Fruit fly (Drosophila melanogaster) whole organism, embryonic: ENCODE data around the gene CG33489.

Source experiments
- Atf-2 ChIP-seq: fragments of 200-800 bp; sonication (Bioruptor generic); optimal IDR thresholded peaks from 2 replicates; lab custom pipeline; 2016; ENCODE audit warnings: missing biosample characterization, missing genetic modification characterization
- Awh ChIP-seq: fragments of 200-800 bp; sonication (Bioruptor generic); IDR thresholded peaks from 2 replicates; pipeline ENCODE4, ENCODE4 v1.3.6; 2022; ENCODE audit warnings: missing biosample characterization, missing genetic modification characterization
- Blimp-1 ChIP-seq: fragments of 200-800 bp; sonication (Bioruptor generic); optimal IDR thresholded peaks from 3 replicates; lab custom pipeline; 2018; ENCODE audit warnings: missing biosample characterization, missing genetic modification characterization, mild to moderate bottlenecking, moderate library complexity, missing genetic modification reagents
- CG10543 ChIP-seq: fragments of 200-800 bp; sonication (Bioruptor generic); optimal IDR thresholded peaks from 3 replicates; lab custom pipeline; 2017; ENCODE audit warnings: missing biosample characterization, mild to moderate bottlenecking, missing genetic modification characterization, moderate library complexity
- CG10565 ChIP-seq: fragments of 200-800 bp; sonication (Bioruptor generic); optimal IDR thresholded peaks from 3 replicates; lab custom pipeline; 2016; ENCODE audit warnings: missing biosample characterization, mild to moderate bottlenecking, missing genetic modification characterization
- CG12769 ChIP-seq: fragments of 200-800 bp; sonication (Bioruptor generic); optimal IDR thresholded peaks from 2 replicates; lab custom pipeline; 2019; ENCODE audit warnings: missing biosample characterization, mild to moderate bottlenecking, missing genetic modification characterization, moderate library complexity
- CG13894 ChIP-seq: fragments of 200-800 bp; sonication (Bioruptor generic); optimal IDR thresholded peaks from 3 replicates; lab custom pipeline; 2018; ENCODE audit warnings: missing biosample characterization, mild to moderate bottlenecking, missing genetic modification characterization, moderate library complexity
- CG1529 ChIP-seq: fragments of 200-800 bp; sonication (Bioruptor generic); optimal IDR thresholded peaks from 3 replicates; lab custom pipeline; 2018; ENCODE audit warnings: missing biosample characterization, missing genetic modification characterization
- CG33213 ChIP-seq: fragments of 200-800 bp; sonication (Bioruptor generic); optimal IDR thresholded peaks from 3 replicates; lab custom pipeline; 2016; ENCODE audit warnings: missing biosample characterization, missing genetic modification characterization
- CG34376 ChIP-seq: fragments of 200-800 bp; sonication (Bioruptor generic); optimal IDR thresholded peaks from 2 replicates; lab custom pipeline; 2018; ENCODE audit warnings: missing biosample characterization, mild to moderate bottlenecking, missing genetic modification characterization
- CG4404 ChIP-seq: fragments of 200-800 bp; sonication (Bioruptor generic); IDR thresholded peaks from 2 replicates; pipeline ENCODE4 v1.3.6; 2022; ENCODE audit warnings: missing biosample characterization, missing genetic modification characterization
- CG5180 ChIP-seq: fragments of 200-800 bp; sonication (Bioruptor generic); optimal IDR thresholded peaks from 3 replicates; lab custom pipeline; 2017; ENCODE audit warnings: missing biosample characterization, missing genetic modification characterization, mild to moderate bottlenecking, moderate library complexity, missing genetic modification reagents
- CG8281 ChIP-seq: fragments of 200-800 bp; sonication (Bioruptor generic); optimal IDR thresholded peaks from 2 replicates; lab custom pipeline; 2018; ENCODE audit warnings: missing biosample characterization, mild to moderate bottlenecking, missing genetic modification characterization, moderate library complexity
- CkIIα-i1 ChIP-seq: fragments of 200-800 bp; sonication (Bioruptor generic); IDR thresholded peaks from 2 replicates; pipeline ENCODE4 v1.3.6; 2022; ENCODE audit warnings: missing biosample characterization, missing genetic modification characterization
- D19B ChIP-seq: fragments of 200-800 bp; sonication (Bioruptor generic); optimal IDR thresholded peaks from 2 replicates; lab custom pipeline; 2017; ENCODE audit warnings: missing biosample characterization, mild to moderate bottlenecking, missing genetic modification characterization
- Deaf1 ChIP-seq: fragments of 200-800 bp; optimal IDR thresholded peaks from 3 replicates; lab custom pipeline; 2019; ENCODE audit warnings: missing biosample characterization, mild to moderate bottlenecking, missing genetic modification characterization, moderate library complexity
- Dip2 ChIP-seq: fragments of 200-800 bp; sonication (Bioruptor generic); IDR thresholded peaks from 2 replicates; pipeline ENCODE4 v1.3.6; 2022; ENCODE audit warnings: missing biosample characterization, missing genetic modification characterization
- Dip3 ChIP-seq: fragments of 200-800 bp; sonication (Bioruptor generic); optimal IDR thresholded peaks from 3 replicates; lab custom pipeline; 2016; ENCODE audit warnings: missing biosample characterization, missing genetic modification characterization
- Hey ChIP-seq: fragments of 200-800 bp; sonication (Bioruptor generic); optimal IDR thresholded peaks from 3 replicates; lab custom pipeline; 2018; ENCODE audit warnings: missing biosample characterization, mild to moderate bottlenecking, missing genetic modification characterization
- Lim3 ChIP-seq: fragments of 200-800 bp; sonication (Bioruptor generic); IDR thresholded peaks from 2 replicates; pipeline ENCODE4 v1.3.6; 2022; ENCODE audit warnings: missing biosample characterization, missing genetic modification characterization
- Med ChIP-seq: fragments of 200-800 bp; sonication (Bioruptor generic); peaks from one replicate; lab custom pipeline; 2016; ENCODE audit warnings: missing biosample characterization, missing genetic modification characterization, mild to moderate bottlenecking, inconsistent platforms, moderate library complexity
- Oli ChIP-seq: fragments of 200-800 bp; sonication (Bioruptor generic); optimal IDR thresholded peaks from 2 replicates; lab custom pipeline; 2018; ENCODE audit warnings: missing biosample characterization, mild to moderate bottlenecking, missing genetic modification characterization, moderate library complexity
- Opbp ChIP-seq: fragments of 200-800 bp; sonication (Bioruptor generic); IDR thresholded peaks from 3 replicates; pipeline ENCODE4 v1.3.6; 2022; ENCODE audit warnings: missing biosample characterization, missing genetic modification characterization; ENCODE audit not compliant: partially characterized antibody
- Spps ChIP-seq: fragments of 200-800 bp; sonication (Bioruptor generic); optimal IDR thresholded peaks from 2 replicates; lab custom pipeline; 2018; ENCODE audit warnings: missing biosample characterization, mild to moderate bottlenecking, missing genetic modification characterization
- caup ChIP-seq: fragments of 200-800 bp; sonication (Bioruptor generic); optimal IDR thresholded peaks from 3 replicates; lab custom pipeline; 2017; ENCODE audit warnings: missing biosample characterization, mild to moderate bottlenecking, missing genetic modification characterization, moderate library complexity; ENCODE audit not compliant: severe bottlenecking
- crol ChIP-seq: fragments of 200-800 bp; sonication (Bioruptor generic); IDR thresholded peaks from 2 replicates; pipeline ENCODE4 v1.3.6; 2022; ENCODE audit warnings: missing biosample characterization, missing genetic modification characterization
- cwo ChIP-seq: fragments of 200-800 bp; sonication (Bioruptor generic); optimal IDR thresholded peaks from 3 replicates; lab custom pipeline; 2017; ENCODE audit warnings: missing biosample characterization, missing genetic modification characterization, mild to moderate bottlenecking, moderate library complexity, missing genetic modification reagents
- exex ChIP-seq: fragments of 200-800 bp; sonication (Bioruptor generic); optimal IDR thresholded peaks from 4 replicates; lab custom pipeline; 2018; ENCODE audit warnings: missing biosample characterization, mild to moderate bottlenecking, missing genetic modification characterization, moderate library complexity
- fru ChIP-seq: fragments of >200 bp; optimal IDR thresholded peaks from 2 replicates; lab custom pipeline; 2017
- grn ChIP-seq: fragments of 200-800 bp; sonication (Bioruptor generic); optimal IDR thresholded peaks from 3 replicates; lab custom pipeline; 2017; ENCODE audit warnings: missing biosample characterization, missing genetic modification characterization
- gro ChIP-seq: fragments of 200-800 bp; sonication (Bioruptor generic); optimal IDR thresholded peaks from 2 replicates; lab custom pipeline; 2016; ENCODE audit warnings: missing biosample characterization, missing genetic modification characterization
- ham ChIP-seq: fragments of 200-800 bp; sonication (Bioruptor generic); IDR thresholded peaks from 2 replicates; pipeline ENCODE4 v1.3.6; 2022; ENCODE audit warnings: missing biosample characterization, missing genetic modification characterization
- lab ChIP-seq: fragments of 200-800 bp; sonication (Bioruptor generic); optimal IDR thresholded peaks from 3 replicates; lab custom pipeline; 2017; ENCODE audit warnings: missing biosample characterization, missing genetic modification characterization, mild to moderate bottlenecking, moderate library complexity, missing genetic modification reagents
- maf-S ChIP-seq: fragments of 200-800 bp; sonication (Bioruptor generic); optimal IDR thresholded peaks from 2 replicates; lab custom pipeline; 2016; ENCODE audit warnings: missing biosample characterization, missing genetic modification characterization
- mirr ChIP-seq: fragments of 200-800 bp; sonication (Bioruptor generic); optimal IDR thresholded peaks from 3 replicates; lab custom pipeline; 2018; ENCODE audit warnings: missing biosample characterization, mild to moderate bottlenecking, missing genetic modification characterization
- mld ChIP-seq: fragments of 200-800 bp; sonication (Bioruptor generic); IDR thresholded peaks from 3 replicates; pipeline ENCODE4 v1.3.6; 2022; ENCODE audit warnings: missing biosample characterization, missing genetic modification characterization; ENCODE audit not compliant: partially characterized antibody
- rib ChIP-seq: fragments of 200-800 bp; sonication (Bioruptor generic); IDR thresholded peaks from 2 replicates; pipeline ENCODE4 v1.3.6; 2022; ENCODE audit warnings: missing biosample characterization, missing genetic modification characterization
- ro ChIP-seq: fragments of 200-800 bp; sonication (Bioruptor generic); IDR thresholded peaks from 2 replicates; pipeline ENCODE4 v1.3.6; 2022; ENCODE audit warnings: missing biosample characterization, missing genetic modification characterization
- sens ChIP-seq: fragments of 200-800 bp; sonication (Bioruptor generic); peaks from one replicate; lab custom pipeline; 2016; ENCODE audit warnings: missing biosample characterization, missing genetic modification characterization
- sim ChIP-seq: fragments of 200-800 bp; sonication (Bioruptor generic); IDR thresholded peaks from 2 replicates; pipeline ENCODE4 v1.3.6; 2022; ENCODE audit warnings: missing biosample characterization, missing genetic modification characterization
- so ChIP-seq: fragments of 200-800 bp; sonication (Bioruptor generic); IDR thresholded peaks from 3 replicates; pipeline ENCODE4 v1.3.6; 2022; ENCODE audit warnings: missing biosample characterization, missing genetic modification characterization
- sob ChIP-seq: fragments of 200-800 bp; sonication (Bioruptor generic); IDR thresholded peaks from 2 replicates; pipeline ENCODE4 v1.3.6; 2022; ENCODE audit warnings: missing biosample characterization, missing genetic modification characterization
- sug ChIP-seq: fragments of 200-800 bp; optimal IDR thresholded peaks from 2 replicates; lab custom pipeline; 2019; ENCODE audit warnings: missing biosample characterization, mild to moderate bottlenecking, missing genetic modification characterization, moderate library complexity
- twi ChIP-seq: fragments of 200-800 bp; optimal IDR thresholded peaks from 2 replicates; lab custom pipeline; 2019; ENCODE audit warnings: missing biosample characterization, mild to moderate bottlenecking, missing genetic modification characterization, moderate library complexity
- unc-4 ChIP-seq: fragments of 200-800 bp; sonication (Bioruptor generic); IDR thresholded peaks from 2 replicates; pipeline ENCODE4 v1.3.6; 2022; ENCODE audit warnings: missing biosample characterization, missing genetic modification characterization; ENCODE audit not compliant: partially characterized antibody
- wek ChIP-seq: fragments of 200-800 bp; sonication (Bioruptor generic); optimal IDR thresholded peaks from 3 replicates; lab custom pipeline; 2018; ENCODE audit warnings: missing biosample characterization, mild to moderate bottlenecking, missing genetic modification characterization, moderate library complexity

Gene CG33489

dm6 chr3L:11531300-11531699 lies 45.5 kb downstream of the CG33489 start (continued):
- TF ChIP-seq maf-S (GFP tag; lab: Kevin White, UChicago): no peak

dm6 chr3L:11530370-11530769 lies 46.5 kb downstream of the CG33489 start:
- no peak for TF ChIP-seq unc-4 (GFP tag; lab: Robert Waterston, UW)
- peak; percentile 72 for TF ChIP-seq sug
- TF ChIP-seq CG8281: no peak
- TF ChIP-seq Dip2: no peak
- no peak for TF ChIP-seq CG5180 (GFP tag; lab: Kevin White, UChicago)
- no peak for TF ChIP-seq rib (GFP tag; lab: Robert Waterston, UW)
- TF ChIP-seq CG1529 (GFP tag; lab: Kevin White, UChicago): no peak
- TF ChIP-seq CG10565 (GFP tag; lab: Kevin White, UChicago): no peak
- no peak for TF ChIP-seq CG33213 (GFP tag; lab: Kevin White, UChicago)
- no peak for TF ChIP-seq D19B (GFP tag; lab: Kevin White, UChicago)
- TF ChIP-seq sob (GFP tag; lab: Robert Waterston, UW): 0 out of 2 replicates have a peak, but pooled peaks have one; percentile 15
- TF ChIP-seq Blimp-1 (GFP tag; lab: Kevin White, UChicago): no peak
- TF ChIP-seq lab: peak; percentile 37
- TF ChIP-seq Med (GFP tag; lab: Kevin White, UChicago): peak; percentile 60
- no peak for TF ChIP-seq gro
- TF ChIP-seq twi (tag; lab: Kevin White, UChicago): peak; percentile 62
- 0 out of 2 replicates have a peak, but pooled peaks have one; percentile 18 for TF ChIP-seq Awh
- TF ChIP-seq mld (GFP tag; lab: Robert Waterston, UW): no peak
- no peak for TF ChIP-seq wek (GFP tag; lab: Kevin White, UChicago)
- peak; percentile 62 for TF ChIP-seq CG12769 (tag; lab: Kevin White, UChicago)
- peak; percentile 27 for TF ChIP-seq caup (GFP tag; lab: Kevin White, UChicago)
- TF ChIP-seq Lim3 (GFP tag; lab: Robert Waterston, UW): peak; percentile 40; the same call in 1 of the 2 replicates
- peak; percentile 69 for TF ChIP-seq sens (GFP tag; lab: Kevin White, UChicago)
- no peak for TF ChIP-seq Spps (tag; lab: Kevin White, UChicago)
- TF ChIP-seq Dip3 (GFP tag; lab: Kevin White, UChicago): no peak
- peak; percentile 64; the same call in 1 of the 2 replicates for TF ChIP-seq crol
- peak; percentile 30 for TF ChIP-seq cwo
- peak; percentile 90 for TF ChIP-seq grn (GFP tag; lab: Kevin White, UChicago)
- TF ChIP-seq CG34376 (GFP tag; lab: Kevin White, UChicago): peak; percentile 9
- TF ChIP-seq Deaf1 (tag; lab: Kevin White, UChicago): peak; percentile 31
- peak; percentile 41 for TF ChIP-seq Hey
- no peak for TF ChIP-seq Opbp (GFP tag; lab: Robert Waterston, UW)
- TF ChIP-seq CkIIα-i1: no peak
- TF ChIP-seq CG13894 (tag; lab: Kevin White, UChicago): peak; percentile 15
- no peak for TF ChIP-seq Atf-2 (GFP tag; lab: Kevin White, UChicago)
- TF ChIP-seq CG4404 (GFP tag; lab: Robert Waterston, UW): no peak
- 0 out of 2 replicates have a peak, but pooled peaks have one; percentile 8 for TF ChIP-seq sim (GFP tag; lab: Robert Waterston, UW)
- TF ChIP-seq CG10543: peak; percentile 39
- no peak for TF ChIP-seq Oli
- TF ChIP-seq fru (lab: Kevin White, UChicago): no peak
- no peak for TF ChIP-seq ro
- TF ChIP-seq so (GFP tag; lab: Robert Waterston, UW): peak; percentile 7; the same call in 1 of the 3 replicates
- TF ChIP-seq ham: no peak
- peak; percentile 90 for TF ChIP-seq mirr (GFP tag; lab: Kevin White, UChicago)
- peak; percentile 87 for TF ChIP-seq exex (tag; lab: Kevin White, UChicago)
- TF ChIP-seq, all 482 proteins: peak for 22
